Fruit fly (Drosophila melanogaster) Kc167 (cell line): Measurements from ENCODE around the gene Rsod.

Source experiments
- Sin3A ChIP-seq: fragments of >200 bp; optimal IDR thresholded peaks from 2 replicates; lab custom pipeline; 2018; ENCODE audit warnings: missing external identifiers
- psq ChIP-seq: fragments of >200 bp; optimal IDR thresholded peaks from 2 replicates; lab custom pipeline; 2017; ENCODE audit warnings: missing external identifiers
- ttk ChIP-seq: sonication (Bioruptor generic); optimal IDR thresholded peaks from 2 replicates; lab custom pipeline; 2017; ENCODE audit warnings: missing external identifiers

DNA sequence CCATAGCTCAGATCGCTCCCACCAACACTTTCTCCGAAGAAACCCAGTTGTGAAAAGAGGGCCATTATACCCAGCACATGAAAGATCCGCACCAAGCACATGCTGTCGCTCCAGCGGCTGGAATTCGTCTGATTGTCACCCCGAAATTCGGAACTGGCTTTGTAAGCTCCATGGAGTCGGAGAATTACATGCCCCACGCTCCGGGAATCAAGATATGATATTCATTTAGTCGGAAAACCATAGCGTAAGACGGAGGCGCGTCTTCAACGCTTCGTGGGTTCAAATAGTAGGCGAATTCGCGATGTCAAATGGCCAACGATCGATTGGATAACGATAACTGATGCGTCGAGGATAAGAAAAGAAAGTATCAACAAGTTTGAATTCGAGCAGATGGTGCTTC, 46.4 kb downstream of the Rsod start, which contains the start of gene CG45073:
- TF ChIP-seq psq (lab: Kevin White, UChicago) (no peak), Sin3A (no peak), ttk (lab: Kevin White, UChicago) (no peak)
